Worm (Caenorhabditis elegans): ENCODE data around the gene far-6.

far-6 gene

ce11 chrIV:13358488-13358887 lies 30.3 kb downstream of the far-6 start, which contains the start of gene W02A2.8:
Gene W02A2.8 (minus strand): TSS chrIV:13358588.
- TF ChIP-seq flt-1 (GFP tag; IDR thresholded peaks at IDR 0.05) (no peak), ref-1 (GFP tag; conservative IDR thresholded peaks at IDR 0.05) (no peak), ztf-29 (GFP tag; IDR thresholded peaks at IDR 0.05) (no peak), ztf-23 (GFP tag; IDR thresholded peaks at IDR 0.05) (no peak), tab-1 (GFP tag; IDR thresholded peaks at IDR 0.05) (no peak), T22C8.4 (GFP tag; IDR thresholded peaks at IDR 0.05) (no peak), med-1 (GFP tag; optimal IDR thresholded peaks at IDR 0.05; ENCODE audit: insufficient read depth) (no peak), klf-2 (GFP tag; conservative IDR thresholded peaks at IDR 0.05) (no peak), cog-1 (tag; optimal IDR thresholded peaks at IDR 0.05) (no peak)

ce11 chrIV:13360144-13360543 lies 32.0 kb downstream of the far-6 start, which contains the start of gene Y62E10A.3:
Gene Y62E10A.3 (minus strand): TSS chrIV:13360244.
- TF ChIP-seq cog-1 (tag; optimal IDR thresholded peaks at IDR 0.05) (no peak), flt-1 (GFP tag; IDR thresholded peaks at IDR 0.05) (no peak), klf-2 (GFP tag; conservative IDR thresholded peaks at IDR 0.05) (no peak), med-1 (GFP tag; optimal IDR thresholded peaks at IDR 0.05; ENCODE audit: insufficient read depth) (no peak)

- TF ChIP-seq ztf-29 (GFP tag; IDR thresholded peaks at IDR 0.05), result no peak
- TF ChIP-seq klf-2 (GFP tag; conservative IDR thresholded peaks at IDR 0.05), result no peak
- TF ChIP-seq tab-1 (GFP tag; IDR thresholded peaks at IDR 0.05), result no peak
- TF ChIP-seq flt-1 (GFP tag; IDR thresholded peaks at IDR 0.05), result no peak
- no peak for TF ChIP-seq T22C8.4 (GFP tag; IDR thresholded peaks at IDR 0.05)
- TF ChIP-seq cog-1 (tag; optimal IDR thresholded peaks at IDR 0.05), result no peak
Observed at ce11 chrIV:13364869-13365268, 36.7 kb downstream of the far-6 start, which contains the start of gene srsx-25. Gene srsx-25 (plus strand): TSS chrIV:13365169.

ce11 chrIV:13369120-13369842 lies 41.1 kb downstream of the far-6 start, which contains the start of gene agt-1:
Gene agt-1 (minus strand): TSS chrIV:13369412.
- no peak for TF ChIP-seq T22C8.4 (GFP tag; IDR thresholded peaks at IDR 0.05)
- TF ChIP-seq ref-1 (GFP tag; conservative IDR thresholded peaks at IDR 0.05), result no peak
- TF ChIP-seq med-1 (GFP tag; optimal IDR thresholded peaks at IDR 0.05; ENCODE audit: insufficient read depth), result no peak
- no peak for TF ChIP-seq cog-1 (tag; optimal IDR thresholded peaks at IDR 0.05)
- no peak for TF ChIP-seq klf-2 (GFP tag; conservative IDR thresholded peaks at IDR 0.05)
- TF ChIP-seq ztf-23 (GFP tag; IDR thresholded peaks at IDR 0.05), result no peak

- TF ChIP-seq ztf-23 (GFP tag; IDR thresholded peaks at IDR 0.05) (no peak), T22C8.4 (GFP tag; IDR thresholded peaks at IDR 0.05) (no peak), klf-2 (GFP tag; conservative IDR thresholded peaks at IDR 0.05) (no peak), med-1 (GFP tag; optimal IDR thresholded peaks at IDR 0.05; ENCODE audit: insufficient read depth) (no peak), ztf-29 (GFP tag; IDR thresholded peaks at IDR 0.05) (no peak), ref-1 (GFP tag; conservative IDR thresholded peaks at IDR 0.05) (no peak), tab-1 (GFP tag; IDR thresholded peaks at IDR 0.05) (no peak), flt-1 (GFP tag; IDR thresholded peaks at IDR 0.05) (no peak), cog-1 (tag; optimal IDR thresholded peaks at IDR 0.05) (no peak)
Observed at ce11 chrIV:13370235-13370739, 42.1 kb downstream of the far-6 start, which contains the start of the genes rla-2, popl-7 and Y62E10A.24. Gene rla-2 (minus strand): TSS chrIV:13370285. Gene popl-7 (plus strand): TSS chrIV:13370689. Gene Y62E10A.24 (plus strand): TSS chrIV:13370710.

ce11 chrIV:13371699-13372098 lies 43.5 kb downstream of the far-6 start, which contains the start of gene Y62E10A.6:
Gene Y62E10A.6 (plus strand): TSS chrIV:13371999.
- no peak for TF ChIP-seq klf-2 (GFP tag; conservative IDR thresholded peaks at IDR 0.05)
- no peak for TF ChIP-seq ref-1 (GFP tag; conservative IDR thresholded peaks at IDR 0.05)
- TF ChIP-seq T22C8.4 (GFP tag; IDR thresholded peaks at IDR 0.05), result no peak
- no peak for TF ChIP-seq ztf-23 (GFP tag; IDR thresholded peaks at IDR 0.05)
- TF ChIP-seq flt-1 (GFP tag; IDR thresholded peaks at IDR 0.05), result no peak
- no peak for TF ChIP-seq cog-1 (tag; optimal IDR thresholded peaks at IDR 0.05)
- TF ChIP-seq med-1 (GFP tag; optimal IDR thresholded peaks at IDR 0.05; ENCODE audit: insufficient read depth), result no peak
- no peak for TF ChIP-seq tab-1 (GFP tag; IDR thresholded peaks at IDR 0.05)
- no peak for TF ChIP-seq ztf-29 (GFP tag; IDR thresholded peaks at IDR 0.05)

ce11 chrIV:13374918-13375317 lies 46.8 kb downstream of the far-6 start:
- TF ChIP-seq T22C8.4 (GFP tag; IDR thresholded peaks at IDR 0.05), result peak; percentile 55
- no peak for TF ChIP-seq klf-2 (GFP tag; conservative IDR thresholded peaks at IDR 0.05)
- TF ChIP-seq ztf-23 (GFP tag; IDR thresholded peaks at IDR 0.05), result no peak
- TF ChIP-seq ref-1 (GFP tag; conservative IDR thresholded peaks at IDR 0.05), result no peak
- TF ChIP-seq med-1 (GFP tag; optimal IDR thresholded peaks at IDR 0.05; ENCODE audit: insufficient read depth), result no peak
- TF ChIP-seq ztf-29 (GFP tag; IDR thresholded peaks at IDR 0.05), result no peak
- no peak for TF ChIP-seq cog-1 (tag; optimal IDR thresholded peaks at IDR 0.05)
- no peak for TF ChIP-seq tab-1 (GFP tag; IDR thresholded peaks at IDR 0.05)

ce11 chrIV:13377716-13378115 lies 49.6 kb downstream of the far-6 start, which contains the start of gene mau-8:
Gene mau-8 (plus strand): TSS chrIV:13378016.
- TF ChIP-seq T22C8.4 (GFP tag; IDR thresholded peaks at IDR 0.05), result no peak
- TF ChIP-seq flt-1 (GFP tag; IDR thresholded peaks at IDR 0.05), result no peak
- TF ChIP-seq cog-1 (tag; optimal IDR thresholded peaks at IDR 0.05), result no peak
- TF ChIP-seq klf-2 (GFP tag; conservative IDR thresholded peaks at IDR 0.05), result no peak
- TF ChIP-seq ztf-23 (GFP tag; IDR thresholded peaks at IDR 0.05), result no peak
- TF ChIP-seq tab-1 (GFP tag; IDR thresholded peaks at IDR 0.05), result no peak
- no peak for TF ChIP-seq ztf-29 (GFP tag; IDR thresholded peaks at IDR 0.05)
- TF ChIP-seq ref-1 (GFP tag; conservative IDR thresholded peaks at IDR 0.05), result no peak
- no peak for TF ChIP-seq med-1 (GFP tag; optimal IDR thresholded peaks at IDR 0.05; ENCODE audit: insufficient read depth)
